Worm (Caenorhabditis elegans) whole organism, early embryonic: ENCODE results near the gene F27D9.2.

Experiments used
- B0310.2 ChIP-seq: sonication (generic microtip); optimal IDR thresholded peaks from 2 replicates; lab custom pipeline; 2016; ENCODE audit warnings: mild to moderate bottlenecking, missing genetic modification characterization, missing compliant biosample characterization
- F13C5.2 ChIP-seq: sonication (generic microtip); optimal IDR thresholded peaks from 2 replicates; lab custom pipeline; 2017; ENCODE audit warnings: mild to moderate bottlenecking, missing genetic modification characterization, inconsistent platforms, missing compliant biosample characterization
- aly-1 ChIP-seq: sonication (generic microtip); optimal IDR thresholded peaks from 2 replicates; lab custom pipeline; 2016; ENCODE audit warnings: missing genetic modification characterization, missing compliant biosample characterization
- ama-1 ChIP-seq: fragments of 150-350 bp; optimal IDR thresholded peaks from 2 replicates; lab custom pipeline; 2014
- ceh-13 ChIP-seq: fragments of 200-800 bp; sonication (Bioruptor generic); optimal IDR thresholded peaks from 2 replicates; lab custom pipeline; 2018; ENCODE audit warnings: mild to moderate bottlenecking, missing genetic modification characterization, missing compliant biosample characterization
- ceh-36 ChIP-seq: sonication (generic microtip); optimal IDR thresholded peaks from 2 replicates; lab custom pipeline; 2016; ENCODE audit warnings: missing genetic modification characterization, inconsistent platforms, missing compliant biosample characterization
- hmbx-1 ChIP-seq: sonication (generic microtip); optimal IDR thresholded peaks from 2 replicates; lab custom pipeline; 2016; ENCODE audit warnings: mild to moderate bottlenecking, missing genetic modification characterization, missing compliant biosample characterization
- hmg-4 ChIP-seq: fragments of 200-800 bp; sonication (Bioruptor generic); optimal IDR thresholded peaks from 2 replicates; lab custom pipeline; 2018; ENCODE audit warnings: mild to moderate bottlenecking, missing genetic modification characterization, missing compliant biosample characterization
- hnd-1 ChIP-seq: sonication (generic microtip); optimal IDR thresholded peaks from 2 replicates; lab custom pipeline; 2016; ENCODE audit warnings: missing genetic modification characterization, missing compliant biosample characterization
- pes-1 ChIP-seq: fragments of 200-800 bp; sonication (Bioruptor generic); IDR thresholded peaks from 2 replicates; pipeline ENCODE4 v1.3.6; 2022; ENCODE audit warnings: missing genetic modification reagents, missing genetic modification characterization, missing compliant biosample characterization
- tbx-37 ChIP-seq: fragments of 200-800 bp; sonication (Bioruptor generic); conservative IDR thresholded peaks from 2 replicates; pipeline ENCODE4 v1.3.6; 2022; ENCODE audit warnings: missing genetic modification reagents, missing genetic modification characterization, missing compliant biosample characterization

ce11 chrX:7627351-7627750 is 45.4 kb upstream of the F27D9.2 start, which contains the start of gene nlp-61:
- TF ChIP-seq aly-1 (tag; lab: Kevin White, UChicago) (no peak), ama-1 (lab: Kevin White, UChicago) (no peak), F13C5.2 (no peak), hnd-1 (no peak), hmbx-1 (tag; lab: Kevin White, UChicago) (no peak), tbx-37 (GFP tag; lab: Robert Waterston, UW) (no peak), ceh-13 (GFP tag; lab: Kevin White, UChicago) (no peak), hmg-4 (GFP tag; lab: Kevin White, UChicago) (no peak), pes-1 (GFP tag; lab: Robert Waterston, UW) (no peak), B0310.2 (tag; lab: Kevin White, UChicago) (no peak), ceh-36 (no peak)
